Worm (Caenorhabditis elegans) whole organism, L2 larva: ENCODE data around the gene jud-4.

ENCODE experiments used
- alr-1 ChIP-seq: fragments of 150-350 bp; optimal IDR thresholded peaks from 2 replicates; lab custom pipeline; 2014; ENCODE audit warnings: missing biosample characterization, missing genetic modification characterization
- ceh-82 ChIP-seq: fragments of 150-350 bp; optimal IDR thresholded peaks from 2 replicates; lab custom pipeline; 2014; ENCODE audit warnings: missing biosample characterization, missing genetic modification characterization
- egl-27 ChIP-seq: sonication (generic microtip); optimal IDR thresholded peaks from 3 replicates; lab custom pipeline; 2017; ENCODE audit warnings: missing biosample characterization, missing genetic modification reagents, missing genetic modification characterization
- lin-13 ChIP-seq: fragments of 150-350 bp; optimal IDR thresholded peaks from 2 replicates; lab custom pipeline; 2014; ENCODE audit warnings: missing biosample characterization, missing genetic modification reagents, missing genetic modification characterization
- mab-5 ChIP-seq: fragments of 150-350 bp; optimal IDR thresholded peaks from 2 replicates; lab custom pipeline; 2014; ENCODE audit warnings: missing biosample characterization, missing genetic modification characterization
- mdl-1 ChIP-seq, 2 experiments: fragments of 150-350 bp in 1 of 2; sonication (generic microtip) in 1 of 2; optimal IDR thresholded peaks; 2 replicates each; lab custom pipeline; 2017; ENCODE audit warnings: missing biosample characterization in 2 of 2, missing genetic modification characterization in 2 of 2
- nhr-11 ChIP-seq: fragments of 150-350 bp; optimal IDR thresholded peaks from 2 replicates; lab custom pipeline; 2014; ENCODE audit warnings: missing biosample characterization, missing genetic modification characterization
- nhr-237 ChIP-seq: fragments of 150-350 bp; optimal IDR thresholded peaks from 2 replicates; lab custom pipeline; 2014; ENCODE audit warnings: missing biosample characterization, missing genetic modification characterization
- nhr-25 ChIP-seq: fragments of 150-350 bp; sonication (generic microtip); optimal IDR thresholded peaks from 3 replicates; lab custom pipeline; 2014; ENCODE audit warnings: missing biosample characterization, missing genetic modification characterization
- nhr-6 ChIP-seq: fragments of 150-350 bp; optimal IDR thresholded peaks from 2 replicates; lab custom pipeline; 2014; ENCODE audit warnings: missing biosample characterization, missing genetic modification characterization
- unc-39 ChIP-seq: fragments of 150-350 bp; optimal IDR thresholded peaks from 2 replicates; lab custom pipeline; 2014; ENCODE audit warnings: missing biosample characterization, missing genetic modification characterization
- ztf-11 ChIP-seq: sonication (generic microtip); optimal IDR thresholded peaks from 2 replicates; lab custom pipeline; 2017; ENCODE audit warnings: missing biosample characterization, missing genetic modification characterization

DNA sequence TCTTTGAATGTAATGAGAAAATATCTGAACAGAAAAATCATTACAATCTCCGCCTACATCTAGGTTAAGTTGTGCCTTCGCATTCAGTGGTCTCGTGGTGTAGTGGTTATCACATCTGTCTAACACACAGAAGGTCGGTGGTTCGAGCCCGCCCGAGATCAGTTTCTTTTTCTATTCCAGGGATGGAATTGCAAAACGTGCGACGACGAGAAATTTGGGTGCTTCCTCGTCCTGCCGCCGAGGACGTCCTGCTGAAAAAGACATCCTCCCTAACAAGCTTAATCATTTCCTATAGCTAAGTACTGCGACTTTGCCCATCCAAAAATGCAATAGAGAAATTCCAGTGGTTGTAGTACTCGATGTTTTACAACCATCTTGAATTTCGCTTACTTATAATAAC, 47.9 kb upstream of the jud-4 start:
- no peak for TF ChIP-seq nhr-6
- no peak for TF ChIP-seq unc-39
- TF ChIP-seq ztf-11 (tag; lab: Kevin White, UChicago), result no peak
- TF ChIP-seq alr-1 (tag; lab: Kevin White, UChicago), result no peak
- TF ChIP-seq egl-27 (tag; lab: Kevin White, UChicago), result no peak
- TF ChIP-seq nhr-11 (tag; lab: Kevin White, UChicago), result no peak
- TF ChIP-seq nhr-25 (tag; lab: Kevin White, UChicago), result no peak
- TF ChIP-seq lin-13, result no peak
- no peak for TF ChIP-seq nhr-237 (tag; lab: Kevin White, UChicago)
- no peak for TF ChIP-seq mdl-1 (tag; optimal IDR thresholded peaks at IDR 0.05; lab: Kevin White, UChicago)
- no peak for TF ChIP-seq ceh-82 (tag; lab: Kevin White, UChicago)
- TF ChIP-seq mab-5 (tag; lab: Kevin White, UChicago), result no peak
